Worm (Caenorhabditis elegans) whole organism, mixed stage, embryonic: ENCODE data around the gene Y47D7A.13.

Experiments used
- ces-1 ChIP-seq: fragments of 150-350 bp; optimal IDR thresholded peaks from 2 replicates; lab custom pipeline; 2014; ENCODE audit warnings: missing biosample characterization, missing genetic modification reagents, missing genetic modification characterization
- ham-2 ChIP-seq: fragments of 200-800 bp; sonication (Bioruptor generic); optimal IDR thresholded peaks from 2 replicates; lab custom pipeline; 2018; ENCODE audit warnings: mild to moderate bottlenecking, missing genetic modification characterization, missing compliant biosample characterization
- lin-13 ChIP-seq: fragments of 150-350 bp; optimal IDR thresholded peaks from 2 replicates; lab custom pipeline; 2014; ENCODE audit warnings: missing biosample characterization, missing genetic modification characterization
- lsy-2 ChIP-seq: fragments of 150-350 bp; optimal IDR thresholded peaks from 2 replicates; lab custom pipeline; 2014; ENCODE audit warnings: missing biosample characterization, missing genetic modification characterization
- nhr-237 ChIP-seq: fragments of 150-350 bp; optimal IDR thresholded peaks from 2 replicates; lab custom pipeline; 2014; ENCODE audit warnings: missing biosample characterization, missing genetic modification characterization
- pha-4 ChIP-seq: fragments of 150-350 bp; optimal IDR thresholded peaks from 2 replicates; lab custom pipeline; 2018; ENCODE audit warnings: missing biosample characterization, missing genetic modification reagents, missing genetic modification characterization
- unc-62 ChIP-seq: fragments of 150-350 bp; optimal IDR thresholded peaks from 2 replicates; lab custom pipeline; 2014; ENCODE audit warnings: missing biosample characterization, missing genetic modification reagents, missing genetic modification characterization

DNA sequence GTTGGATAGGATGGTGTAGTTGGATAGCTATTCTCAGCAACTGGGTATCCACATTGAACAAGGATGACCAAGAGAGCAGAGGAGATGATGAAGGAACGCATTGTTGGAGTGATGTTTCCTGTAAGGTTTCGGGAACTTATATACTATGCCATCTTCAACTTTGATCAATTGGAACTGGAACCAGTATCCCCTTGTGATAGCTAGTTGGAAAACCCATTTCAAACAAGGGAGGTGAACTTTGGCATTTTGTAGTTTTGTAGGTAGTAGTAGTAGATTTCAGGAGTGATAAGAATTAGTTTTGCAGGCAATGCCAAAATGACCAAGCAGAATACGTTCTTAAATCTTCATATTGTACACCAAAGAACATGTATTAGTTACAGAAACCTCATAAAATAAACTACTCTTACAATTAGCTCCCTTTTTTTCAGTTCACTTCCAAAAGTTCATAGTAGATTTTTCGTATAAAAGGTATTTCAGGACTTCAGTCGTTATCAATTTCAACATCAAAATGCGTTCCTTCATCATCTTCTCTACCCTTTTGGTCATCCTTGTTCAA lies 15.9 kb downstream of the Y47D7A.13 start, which contains the start of the genes Y47D7A.7 and Y47D7A.2:
- no peak for TF ChIP-seq nhr-237 (tag; lab: Kevin White, UChicago)
- TF ChIP-seq lsy-2: no peak
- no peak for TF ChIP-seq ces-1 (GFP tag; lab: Kevin White, UChicago)
- TF ChIP-seq unc-62 (GFP tag; lab: Kevin White, UChicago): no peak
- no peak for TF ChIP-seq ham-2 (GFP tag; lab: Kevin White, UChicago)
- no peak for TF ChIP-seq lin-13
- no peak for TF ChIP-seq pha-4
